Fruit fly (Drosophila melanogaster) whole organism, embryonic: ENCODE data around the gene CG15044.
A peak's percentile ranks its signal among the peaks of the same experiment; 100 is the strongest.

Experiments
- CG11696 ChIP-seq: fragments of 200-800 bp; sonication (Bioruptor generic); IDR thresholded peaks from 2 replicates; pipeline ENCODE4 v1.3.6; 2022; ENCODE audit warnings: missing biosample characterization, missing genetic modification characterization
- CG13287 ChIP-seq: fragments of 200-800 bp; sonication (Bioruptor generic); IDR thresholded peaks from 2 replicates; pipeline ENCODE4 v1.3.6; 2022; ENCODE audit warnings: missing biosample characterization, missing genetic modification characterization; ENCODE audit not compliant: partially characterized antibody
- CG18011 ChIP-seq: fragments of 200-800 bp; sonication (Bioruptor generic); optimal IDR thresholded peaks from 2 replicates; lab custom pipeline; 2017; ENCODE audit warnings: missing biosample characterization, missing genetic modification characterization, mild to moderate bottlenecking, moderate library complexity, missing genotype
- CG1832 ChIP-seq: fragments of 200-800 bp; sonication (Bioruptor generic); optimal IDR thresholded peaks from 2 replicates; lab custom pipeline; 2017; ENCODE audit warnings: missing biosample characterization, mild to moderate bottlenecking, missing genetic modification characterization, inconsistent platforms
- CG2199 ChIP-seq: fragments of 200-800 bp; sonication (Bioruptor generic); IDR thresholded peaks from 3 replicates; pipeline ENCODE4 v1.3.6; 2022; ENCODE audit warnings: missing biosample characterization, missing genetic modification characterization
- CG30431 ChIP-seq: fragments of 200-800 bp; sonication (Bioruptor generic); optimal IDR thresholded peaks from 2 replicates; lab custom pipeline; 2017; ENCODE audit warnings: missing biosample characterization, missing genetic modification characterization
- CG3407 ChIP-seq: fragments of 200-800 bp; sonication (Bioruptor generic); optimal IDR thresholded peaks from 2 replicates; lab custom pipeline; 2018; ENCODE audit warnings: missing biosample characterization, mild to moderate bottlenecking, missing genetic modification characterization
- CG3726 ChIP-seq: fragments of 200-800 bp; sonication (Bioruptor generic); IDR thresholded peaks from 3 replicates; pipeline ENCODE4, ENCODE4 v1.3.6; 2022; ENCODE audit warnings: missing biosample characterization, missing genetic modification characterization
- CG4360 ChIP-seq: fragments of 200-800 bp; sonication (Bioruptor generic); IDR thresholded peaks from 2 replicates; pipeline ENCODE4 v1.3.6; 2022; ENCODE audit warnings: missing biosample characterization, missing genetic modification characterization
- CG7928 ChIP-seq: fragments of 200-800 bp; sonication (Bioruptor generic); optimal IDR thresholded peaks from 2 replicates; lab custom pipeline; 2017; ENCODE audit warnings: missing biosample characterization, mild to moderate bottlenecking, missing genetic modification characterization
- CG9932 ChIP-seq: fragments of 200-800 bp; sonication (Bioruptor generic); IDR thresholded peaks from 2 replicates; pipeline ENCODE4 v1.3.6; 2022; ENCODE audit warnings: missing biosample characterization, missing genetic modification characterization
- CkIIα-i1 ChIP-seq: fragments of 200-800 bp; sonication (Bioruptor generic); IDR thresholded peaks from 2 replicates; pipeline ENCODE4 v1.3.6; 2022; ENCODE audit warnings: missing biosample characterization, missing genetic modification characterization
- Dip2 ChIP-seq: fragments of 200-800 bp; sonication (Bioruptor generic); IDR thresholded peaks from 2 replicates; pipeline ENCODE4 v1.3.6; 2022; ENCODE audit warnings: missing biosample characterization, missing genetic modification characterization
- Doc3 ChIP-seq: fragments of 200-800 bp; sonication (Bioruptor generic); IDR thresholded peaks from 3 replicates; pipeline ENCODE4 v1.3.6; 2022; ENCODE audit warnings: missing biosample characterization, missing genetic modification characterization; ENCODE audit not compliant: partially characterized antibody
- Drgx ChIP-seq: fragments of 200-800 bp; sonication (Bioruptor generic); IDR thresholded peaks from 2 replicates; pipeline ENCODE4 v1.3.6; 2022; ENCODE audit warnings: missing biosample characterization, missing genetic modification characterization
- Lim3 ChIP-seq: fragments of 200-800 bp; sonication (Bioruptor generic); IDR thresholded peaks from 2 replicates; pipeline ENCODE4 v1.3.6; 2022; ENCODE audit warnings: missing biosample characterization, missing genetic modification characterization
- Nf-YA ChIP-seq: fragments of 200-800 bp; sonication (Bioruptor generic); IDR thresholded peaks from 2 replicates; pipeline ENCODE4 v1.3.6; 2022; ENCODE audit warnings: missing biosample characterization, missing genetic modification characterization
- Nf-YC ChIP-seq: fragments of 200-800 bp; optimal IDR thresholded peaks from 3 replicates; lab custom pipeline; 2019; ENCODE audit warnings: missing biosample characterization, mild to moderate bottlenecking, missing genetic modification characterization, moderate library complexity
- Opbp ChIP-seq: fragments of 200-800 bp; sonication (Bioruptor generic); IDR thresholded peaks from 3 replicates; pipeline ENCODE4 v1.3.6; 2022; ENCODE audit warnings: missing biosample characterization, missing genetic modification characterization; ENCODE audit not compliant: partially characterized antibody
- Pdp1 ChIP-seq, 2 experiments: fragments of 200-800 bp; sonication (Bioruptor generic); optimal IDR thresholded peaks; 3 replicates each; lab custom pipeline; 2016; ENCODE audit warnings: missing biosample characterization in 2 of 2, missing genetic modification characterization in 2 of 2, mild to moderate bottlenecking in 1 of 2, moderate library complexity in 1 of 2
- Ravus ChIP-seq: fragments of 200-800 bp; sonication (Bioruptor generic); IDR thresholded peaks from 2 replicates; pipeline ENCODE4 v1.3.6; 2022; ENCODE audit warnings: missing biosample characterization, missing genetic modification characterization
- Stat92E ChIP-seq, 3 experiments: fragments of >200 bp in 2 of 3; fragments of 200-800 bp in 1 of 3; sonication (Bioruptor generic) in 1 of 3; optimal IDR thresholded peaks; 2 replicates each; lab custom pipeline; 2017 to 2019; ENCODE audit warnings: missing biosample characterization in 3 of 3, missing genetic modification characterization in 3 of 3, mild to moderate bottlenecking in 1 of 3, moderate library complexity in 1 of 3
- abd-A ChIP-seq: fragments of 200-800 bp; sonication (Bioruptor generic); optimal IDR thresholded peaks from 3 replicates; lab custom pipeline; 2019; ENCODE audit warnings: missing biosample characterization, mild to moderate bottlenecking, missing genetic modification characterization, moderate library complexity
- ap ChIP-seq: fragments of 200-800 bp; sonication (Bioruptor generic); IDR thresholded peaks from 2 replicates; pipeline ENCODE4 v1.3.6; 2022; ENCODE audit warnings: missing biosample characterization, missing genetic modification characterization
- bab2 ChIP-seq: fragments of 200-800 bp; sonication (Bioruptor generic); optimal IDR thresholded peaks from 2 replicates; lab custom pipeline; 2016; ENCODE audit warnings: missing biosample characterization, missing genetic modification characterization
- bigmax ChIP-seq: fragments of 200-800 bp; sonication (Bioruptor generic); optimal IDR thresholded peaks from 2 replicates; lab custom pipeline; 2018; ENCODE audit warnings: missing biosample characterization, mild to moderate bottlenecking, missing genetic modification characterization
- chinmo ChIP-seq: fragments of 200-800 bp; sonication (Bioruptor generic); IDR thresholded peaks from 4 replicates; pipeline ENCODE4 v1.3.6; 2022; ENCODE audit warnings: missing biosample characterization, missing genetic modification characterization; ENCODE audit not compliant: partially characterized antibody
- chm ChIP-seq: fragments of 200-800 bp; sonication (Bioruptor generic); IDR thresholded peaks from 2 replicates; pipeline ENCODE4 v1.3.6; 2022; ENCODE audit warnings: missing biosample characterization, missing genetic modification characterization
- corto ChIP-seq: fragments of 200-800 bp; sonication (Bioruptor generic); optimal IDR thresholded peaks from 2 replicates; lab custom pipeline; 2016; ENCODE audit warnings: missing biosample characterization, mild to moderate bottlenecking, missing genetic modification characterization, moderate library complexity
- crol ChIP-seq: fragments of 200-800 bp; sonication (Bioruptor generic); IDR thresholded peaks from 2 replicates; pipeline ENCODE4 v1.3.6; 2022; ENCODE audit warnings: missing biosample characterization, missing genetic modification characterization
- dm ChIP-seq: fragments of 200-800 bp; sonication (Bioruptor generic); optimal IDR thresholded peaks from 3 replicates; lab custom pipeline; 2016; ENCODE audit warnings: missing biosample characterization, missing genetic modification characterization
- ftz-f1 ChIP-seq: fragments of 200-800 bp; sonication (Bioruptor generic); optimal IDR thresholded peaks from 2 replicates; lab custom pipeline; 2016; ENCODE audit warnings: missing biosample characterization, missing genetic modification characterization
- gce ChIP-seq: fragments of 200-800 bp; sonication (Bioruptor generic); IDR thresholded peaks from 3 replicates; pipeline ENCODE4 v1.3.6; 2022; ENCODE audit warnings: missing biosample characterization, missing genetic modification characterization
- gcm ChIP-seq: fragments of 200-800 bp; sonication (Bioruptor generic); optimal IDR thresholded peaks from 2 replicates; lab custom pipeline; 2019; ENCODE audit warnings: missing biosample characterization, mild to moderate bottlenecking, missing genetic modification characterization, moderate library complexity
- gsb ChIP-seq: fragments of 200-800 bp; sonication (Bioruptor generic); IDR thresholded peaks from 2 replicates; pipeline ENCODE4 v1.3.6; 2022; ENCODE audit warnings: missing biosample characterization, missing genetic modification characterization
- kah ChIP-seq: fragments of 200-800 bp; sonication (Bioruptor generic); optimal IDR thresholded peaks from 2 replicates; lab custom pipeline; 2018; ENCODE audit warnings: missing biosample characterization, mild to moderate bottlenecking, missing genetic modification characterization
- lbe ChIP-seq: fragments of 200-800 bp; sonication (Bioruptor generic); optimal IDR thresholded peaks from 2 replicates; lab custom pipeline; 2016; ENCODE audit warnings: missing biosample characterization, mild to moderate bottlenecking, missing genetic modification characterization
- lilli ChIP-seq: fragments of 200-800 bp; sonication (Bioruptor generic); optimal IDR thresholded peaks from 3 replicates; lab custom pipeline; 2016; ENCODE audit warnings: missing biosample characterization, missing genetic modification characterization
- lola ChIP-seq, 3 experiments: fragments of >200 bp in 2 of 3; fragments of 200-800 bp in 1 of 3; sonication (Bioruptor generic) in 1 of 3; optimal IDR thresholded peaks; 2 replicates each; lab custom pipeline; 2017 to 2019; ENCODE audit warnings: missing biosample characterization in 3 of 3, missing genetic modification characterization in 3 of 3, mild to moderate bottlenecking in 1 of 3, moderate library complexity in 1 of 3
- nom ChIP-seq: fragments of 200-800 bp; sonication (Bioruptor generic); optimal IDR thresholded peaks from 2 replicates; lab custom pipeline; 2017; ENCODE audit warnings: missing biosample characterization, missing genetic modification characterization, mild to moderate bottlenecking, moderate library complexity, missing genetic modification reagents
- org-1 ChIP-seq: fragments of 200-800 bp; sonication (Bioruptor generic); optimal IDR thresholded peaks from 2 replicates; lab custom pipeline; 2017; ENCODE audit warnings: missing biosample characterization, missing genetic modification characterization
- schlank ChIP-seq: fragments of 200-800 bp; sonication (Bioruptor generic); optimal IDR thresholded peaks from 2 replicates; lab custom pipeline; 2018; ENCODE audit warnings: missing biosample characterization, mild to moderate bottlenecking, missing genetic modification characterization
- sens ChIP-seq: fragments of 200-800 bp; sonication (Bioruptor generic); peaks from one replicate; lab custom pipeline; 2016; ENCODE audit warnings: missing biosample characterization, missing genetic modification characterization
- tna ChIP-seq: fragments of 200-800 bp; sonication (Bioruptor generic); IDR thresholded peaks from 2 replicates; pipeline ENCODE4 v1.3.6; 2022; ENCODE audit warnings: missing biosample characterization, missing genetic modification characterization; ENCODE audit not compliant: partially characterized antibody
- ttk ChIP-seq: fragments of 200-800 bp; sonication (Bioruptor generic); IDR thresholded peaks from 2 replicates; pipeline ENCODE4 v2.1.2; 2022; ENCODE audit warnings: missing biosample characterization, missing genetic modification characterization
- vvl ChIP-seq: fragments of 200-800 bp; sonication (Bioruptor generic); IDR thresholded peaks from 2 replicates; pipeline ENCODE4 v1.3.6; 2022; ENCODE audit warnings: missing biosample characterization, missing genetic modification characterization
- zen2 ChIP-seq: fragments of 200-800 bp; sonication (Bioruptor generic); IDR thresholded peaks from 3 replicates; pipeline ENCODE4 v1.3.6; 2022; ENCODE audit warnings: missing biosample characterization, missing genetic modification characterization; ENCODE audit not compliant: partially characterized antibody

CG15044 gene

DNA sequence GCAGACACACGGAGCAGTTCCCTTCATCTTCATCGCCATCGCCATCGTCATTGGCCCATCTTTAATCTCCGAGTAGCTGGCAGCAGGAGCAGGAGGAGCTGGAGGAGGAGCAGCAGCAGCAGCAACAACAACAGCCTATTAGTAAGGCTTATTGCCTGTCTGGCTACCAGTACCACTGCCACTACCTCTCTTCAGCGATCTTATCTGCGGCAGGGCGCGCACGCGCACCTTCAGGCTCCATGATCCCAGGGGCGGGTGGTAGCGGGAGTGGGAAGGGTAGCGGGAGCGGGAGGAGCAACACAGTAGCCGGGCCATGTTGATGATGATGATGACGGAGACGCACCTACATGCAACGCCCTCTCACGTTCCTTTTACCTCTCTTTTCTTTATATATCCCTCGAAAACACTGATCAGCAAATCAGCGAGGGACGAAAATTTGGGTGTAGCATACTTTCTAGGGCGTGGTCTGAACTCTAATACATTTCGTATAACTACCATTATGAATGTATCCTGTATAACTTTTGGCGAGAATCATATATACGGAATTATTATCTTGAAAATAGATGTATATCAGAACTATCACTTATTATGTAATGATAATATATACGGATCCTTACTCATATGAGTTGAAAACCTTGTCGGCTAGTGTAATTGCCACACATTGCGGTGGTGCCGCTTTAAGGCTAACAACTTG, 45.4 kb upstream of the CG15044 start:
- no peak for TF ChIP-seq Dip2 (GFP tag; lab: Robert Waterston, UW)
- 0 out of 2 replicates have a peak, but pooled peaks have one; percentile 33 for TF ChIP-seq crol (GFP tag; lab: Robert Waterston, UW)
- peak; percentile 7 for TF ChIP-seq sens (GFP tag; lab: Kevin White, UChicago)
- TF ChIP-seq Pdp1 (GFP tag; optimal IDR thresholded peaks at IDR 0.05; lab: Kevin White, UChicago), result peak in 1 of 2 experiments; percentile 6
- TF ChIP-seq Stat92E (GFP tag; optimal IDR thresholded peaks at IDR 0.05; lab: Kevin White, UChicago), result no peak
- peak; percentile 55; the same call in 1 of the 2 replicates for TF ChIP-seq CG4360 (GFP tag; lab: Robert Waterston, UW)

dm6 chrX:18534393-18534792, 42.6 kb upstream of the CG15044 start:
- TF ChIP-seq CG18011 (GFP tag; lab: Kevin White, UChicago), result no peak
- no peak for TF ChIP-seq ap (GFP tag; lab: Robert Waterston, UW)
- TF ChIP-seq kah (GFP tag; lab: Kevin White, UChicago), result peak; percentile 24
- TF ChIP-seq CG13287 (GFP tag; lab: Robert Waterston, UW), result peak; percentile 29; the same call in 1 of the 2 replicates
- TF ChIP-seq abd-A (tag; lab: Kevin White, UChicago), result peak; percentile 55
- no peak for TF ChIP-seq CG9932
- no peak for TF ChIP-seq lola (GFP tag; optimal IDR thresholded peaks at IDR 0.05; lab: Kevin White, UChicago)
- no peak for TF ChIP-seq corto (GFP tag; lab: Kevin White, UChicago)
- TF ChIP-seq zen2, result no peak
- no peak for TF ChIP-seq Lim3 (GFP tag; lab: Robert Waterston, UW)
- TF ChIP-seq Doc3 (GFP tag; lab: Robert Waterston, UW), result 0 out of 3 replicates have a peak, but pooled peaks have one; percentile 14
- no peak for TF ChIP-seq chm (GFP tag; lab: Robert Waterston, UW)
- TF ChIP-seq CG3407 (GFP tag; lab: Kevin White, UChicago), result no peak
- TF ChIP-seq CG1832 (GFP tag; lab: Kevin White, UChicago), result peak; percentile 45
- TF ChIP-seq gsb (GFP tag; lab: Robert Waterston, UW), result no peak
- 0 out of 3 replicates have a peak, but pooled peaks have one; percentile 10 for TF ChIP-seq gce (GFP tag; lab: Robert Waterston, UW)
- no peak for TF ChIP-seq schlank (tag; lab: Kevin White, UChicago)
- no peak for TF ChIP-seq bigmax (GFP tag; lab: Kevin White, UChicago)
- TF ChIP-seq dm (GFP tag; lab: Kevin White, UChicago), result no peak
- TF ChIP-seq gcm, result no peak
- TF ChIP-seq Nf-YA (GFP tag; lab: Robert Waterston, UW), result peak; percentile 45; the same call in 1 of the 2 replicates
- no peak for TF ChIP-seq CG2199 (GFP tag; lab: Robert Waterston, UW)
- TF ChIP-seq CG7928 (GFP tag; lab: Kevin White, UChicago), result no peak
- TF ChIP-seq Drgx (GFP tag; lab: Robert Waterston, UW), result no peak
- TF ChIP-seq CG3726 (GFP tag; lab: Robert Waterston, UW), result no peak
- TF ChIP-seq lilli (GFP tag; lab: Kevin White, UChicago), result no peak
- TF ChIP-seq chinmo, result peak; percentile 76; the same call in 1 of the 4 replicates
- no peak; the same call in 1 of the 2 replicates for TF ChIP-seq vvl
- no peak for TF ChIP-seq Ravus (GFP tag; lab: Robert Waterston, UW)
- TF ChIP-seq tna (GFP tag; lab: Robert Waterston, UW), result 0 out of 2 replicates have a peak, but pooled peaks have one; percentile 22
- TF ChIP-seq org-1 (GFP tag; lab: Kevin White, UChicago), result no peak
- TF ChIP-seq ftz-f1 (GFP tag; lab: Kevin White, UChicago), result no peak
- peak; percentile 96 for TF ChIP-seq Nf-YC (tag; lab: Kevin White, UChicago)
- peak; percentile 39; the same call in 1 of the 3 replicates for TF ChIP-seq Opbp (GFP tag; lab: Robert Waterston, UW)
- TF ChIP-seq lbe (GFP tag; lab: Kevin White, UChicago), result no peak
- no peak for TF ChIP-seq CG30431 (GFP tag; lab: Kevin White, UChicago)
- TF ChIP-seq ttk (GFP tag; lab: Robert Waterston, UW), result peak; percentile 67; the same call in 1 of the 2 replicates
- TF ChIP-seq bab2 (GFP tag; lab: Kevin White, UChicago), result no peak
- TF ChIP-seq CG11696 (GFP tag; lab: Robert Waterston, UW), result no peak
- peak; percentile 38 for TF ChIP-seq nom (GFP tag; lab: Kevin White, UChicago)
- TF ChIP-seq CkIIα-i1, result no peak
